Worm (Caenorhabditis elegans) whole organism, L1 larva: ENCODE results near the gene sql-1.

ENCODE experiments used
- ama-1 ChIP-seq: fragments of 150-350 bp; optimal IDR thresholded peaks from 2 replicates; lab custom pipeline; 2014
- fkh-10 ChIP-seq: sonication (generic microtip); optimal IDR thresholded peaks from 2 replicates; lab custom pipeline; 2017; ENCODE audit warnings: missing biosample characterization, missing genetic modification reagents, missing genetic modification characterization
- fos-1 ChIP-seq: fragments of 150-350 bp; optimal IDR thresholded peaks from 2 replicates; lab custom pipeline; 2014; ENCODE audit warnings: missing biosample characterization, missing genetic modification characterization
- lin-39 ChIP-seq: fragments of 150-350 bp; optimal IDR thresholded peaks from 2 replicates; lab custom pipeline; 2014; ENCODE audit warnings: missing biosample characterization, missing genetic modification reagents, missing genetic modification characterization
- lsy-2 ChIP-seq, 2 experiments: fragments of 150-350 bp; optimal IDR thresholded peaks; 2 replicates each; lab custom pipeline; 2014; ENCODE audit warnings: missing biosample characterization in 2 of 2, missing genetic modification characterization in 2 of 2
- sup-37 ChIP-seq: fragments of 200-800 bp; sonication (Bioruptor generic); optimal IDR thresholded peaks from 2 replicates; lab custom pipeline; 2018; ENCODE audit warnings: mild to moderate bottlenecking, missing genetic modification characterization, missing compliant biosample characterization
- unc-62 ChIP-seq: fragments of 150-350 bp; optimal IDR thresholded peaks from 2 replicates; lab custom pipeline; 2014; ENCODE audit warnings: missing biosample characterization, missing genetic modification reagents, missing genetic modification characterization
- vab-15 ChIP-seq: sonication (generic microtip); optimal IDR thresholded peaks from 2 replicates; lab custom pipeline; 2017; ENCODE audit warnings: missing genotype, mild to moderate bottlenecking, missing genetic modification characterization, missing compliant biosample characterization
- ztf-4 ChIP-seq: fragments of 150-350 bp; optimal IDR thresholded peaks from 2 replicates; lab custom pipeline; 2014; ENCODE audit warnings: missing biosample characterization, missing genetic modification characterization

DNA sequence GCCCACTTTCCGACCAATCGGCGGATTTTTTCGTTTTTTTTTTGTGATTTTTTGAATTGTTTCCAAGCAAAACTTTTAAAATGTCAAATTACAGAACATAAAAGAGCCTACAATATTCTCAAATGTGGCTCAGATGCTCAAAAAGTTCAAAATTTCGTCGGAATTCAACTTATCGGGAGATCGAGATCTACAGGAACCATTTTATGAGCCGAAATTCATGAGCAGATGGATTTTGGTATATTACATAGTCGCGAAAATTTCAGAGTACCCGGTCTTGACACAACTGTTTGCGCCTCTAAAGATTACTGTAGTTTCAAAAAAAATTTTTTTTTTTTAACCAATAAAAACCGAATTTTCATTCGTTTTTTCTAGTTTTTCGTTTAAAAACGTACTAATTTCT is 40.4 kb upstream of the sql-1 start:
- TF ChIP-seq lin-39 (no peak), vab-15 (tag; lab: Kevin White, UChicago) (no peak), ama-1 (no peak), sup-37 (GFP tag; lab: Kevin White, UChicago) (no peak), ztf-4 (tag; lab: Kevin White, UChicago) (no peak), fkh-10 (GFP tag; lab: Kevin White, UChicago) (no peak), unc-62 (GFP tag; lab: Kevin White, UChicago) (no peak), fos-1 (no peak), lsy-2 (tag; optimal IDR thresholded peaks at IDR 0.05; lab: Kevin White, UChicago) (no peak)
